Worm (Caenorhabditis elegans): ENCODE measurements around the gene best-14.

Gene best-14

ce11 chrV:10540024-10540423 is 17.8 kb upstream of the best-14 start, which contains the start of gene degt-1:
TSS of gene degt-1 (plus strand) at chrV:10540324.
- no peak for TF ChIP-seq ceh-43 (GFP tag; optimal IDR thresholded peaks at IDR 0.05)
- TF ChIP-seq flh-1 (GFP tag; optimal IDR thresholded peaks at IDR 0.05) = no peak
- no peak for TF ChIP-seq pha-4 (tag; optimal IDR thresholded peaks at IDR 0.05)
- TF ChIP-seq tbx-8 (GFP tag; optimal IDR thresholded peaks at IDR 0.05) = no peak

DNA sequence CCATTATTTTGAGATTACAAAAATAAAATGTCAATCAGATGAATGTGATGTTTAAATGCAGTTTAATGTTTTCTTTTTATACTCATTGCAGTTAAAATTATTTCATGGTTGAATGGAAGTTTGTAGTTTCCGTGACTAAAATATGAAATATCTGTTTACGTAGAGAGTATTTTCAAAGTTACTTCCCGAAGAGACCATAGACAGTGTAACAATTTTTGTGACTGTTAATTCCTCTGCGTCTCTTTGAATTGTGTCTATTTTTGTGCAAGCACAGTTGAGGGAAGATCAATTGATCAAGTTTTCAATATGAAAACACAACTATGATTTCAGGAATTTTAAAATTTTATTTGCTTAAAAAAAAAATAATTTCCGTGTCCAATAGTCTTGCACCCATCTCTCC is 11.0 kb upstream of the best-14 start, which contains the start of gene F25D1.5:
Gene F25D1.5, minus strand, starts transcription at position 35 of the 400 bp plus-strand sequence.
- TF ChIP-seq sptf-1 (tag; optimal IDR thresholded peaks at IDR 0.05) (no peak), ceh-43 (GFP tag; optimal IDR thresholded peaks at IDR 0.05) (no peak), mls-2 (tag; optimal IDR thresholded peaks at IDR 0.05) (no peak), pha-4 (tag; optimal IDR thresholded peaks at IDR 0.05) (no peak), mab-5 (tag; optimal IDR thresholded peaks at IDR 0.05) (no peak), nhr-237 (tag; optimal IDR thresholded peaks at IDR 0.05) (no peak), unc-39 (tag; optimal IDR thresholded peaks at IDR 0.05) (no peak), unc-120 (tag; optimal IDR thresholded peaks at IDR 0.05; ENCODE audit: poor library complexity, severe bottlenecking) (no peak), ceh-83 (GFP tag; optimal IDR thresholded peaks at IDR 0.05) (no peak), ceh-39 (tag; optimal IDR thresholded peaks at IDR 0.05) (no peak), drap-1 (GFP tag; optimal IDR thresholded peaks at IDR 0.05) (no peak), M03D4.4 (tag; optimal IDR thresholded peaks at IDR 0.05) (no peak), lsy-2 (tag; optimal IDR thresholded peaks at IDR 0.05) (no peak), cnd-1 (tag; optimal IDR thresholded peaks at IDR 0.05) (no peak)

- TF ChIP-seq sem-2 (GFP tag; optimal IDR thresholded peaks at IDR 0.05) = no peak
- TF ChIP-seq snpc-4 (tag; optimal IDR thresholded peaks at IDR 0.05) = no peak
- TF ChIP-seq ceh-83 (GFP tag; optimal IDR thresholded peaks at IDR 0.05) = no peak
- no peak for TF ChIP-seq M03D4.4 (tag; optimal IDR thresholded peaks at IDR 0.05)
- TF ChIP-seq tbx-8 (GFP tag; optimal IDR thresholded peaks at IDR 0.05) = no peak
- TF ChIP-seq unc-39 (tag; optimal IDR thresholded peaks at IDR 0.05) = no peak
- no peak for TF ChIP-seq lin-32 (GFP tag; optimal IDR thresholded peaks at IDR 0.05)
- TF ChIP-seq bed-3 (GFP tag; optimal IDR thresholded peaks at IDR 0.05) = no peak
- TF ChIP-seq pha-4 (tag; optimal IDR thresholded peaks at IDR 0.05) = no peak
Measured at ce11 chrV:10548981-10549380, 8.8 kb upstream of the best-14 start, which contains the start of gene srd-34. TSS of gene srd-34 (minus strand) at chrV:10549081.

ce11 chrV:10549717-10550116 is 8.1 kb upstream of the best-14 start, which contains the start of gene F32G8.2:
TSS of gene F32G8.2 (plus strand) at chrV:10550017.
- TF ChIP-seq sptf-1 (tag; optimal IDR thresholded peaks at IDR 0.05) (no peak), elt-3 (tag; optimal IDR thresholded peaks at IDR 0.05) (no peak), ham-2 (GFP tag; optimal IDR thresholded peaks at IDR 0.05) (no peak), tbx-8 (GFP tag; optimal IDR thresholded peaks at IDR 0.05) (no peak), lin-32 (GFP tag; optimal IDR thresholded peaks at IDR 0.05) (no peak), lsy-2 (tag; optimal IDR thresholded peaks at IDR 0.05) (no peak), ces-1 (GFP tag; optimal IDR thresholded peaks at IDR 0.05) (no peak), ceh-43 (GFP tag; optimal IDR thresholded peaks at IDR 0.05) (no peak), unc-39 (tag; optimal IDR thresholded peaks at IDR 0.05) (no peak), unc-62 (GFP tag; optimal IDR thresholded peaks at IDR 0.05) (no peak), bed-3 (GFP tag; optimal IDR thresholded peaks at IDR 0.05) (no peak), zip-8 (tag; optimal IDR thresholded peaks at IDR 0.05) (no peak), cnd-1 (tag; optimal IDR thresholded peaks at IDR 0.05) (no peak), ceh-83 (GFP tag; optimal IDR thresholded peaks at IDR 0.05) (no peak), snpc-4 (tag; optimal IDR thresholded peaks at IDR 0.05) (no peak), pha-4 (tag; optimal IDR thresholded peaks at IDR 0.05) (no peak)

ce11 chrV:10555239-10555638 is 2.5 kb upstream of the best-14 start, which contains the start of gene F32G8.3:
TSS of gene F32G8.3 (minus strand) at chrV:10555339.
- TF ChIP-seq snpc-4 (tag; optimal IDR thresholded peaks at IDR 0.05) = no peak

DNA sequence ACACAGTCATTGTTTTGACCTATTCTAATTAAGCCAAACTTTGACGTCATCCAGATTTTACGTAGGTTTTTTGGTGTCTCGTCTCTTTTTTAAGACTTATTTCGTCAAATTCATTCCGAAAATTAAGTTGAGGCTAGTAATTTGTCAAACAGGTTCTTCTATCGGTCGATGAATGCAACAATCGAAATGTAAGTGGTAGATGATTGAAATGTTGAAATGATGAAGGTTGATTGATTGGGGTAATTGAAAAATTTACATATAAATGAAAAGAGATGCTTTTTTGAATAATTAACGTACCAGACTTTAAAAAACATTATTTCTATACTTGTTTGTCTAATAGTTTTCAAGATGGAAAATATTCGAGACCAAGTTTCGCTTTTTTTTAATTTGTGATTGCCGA is 1.4 kb upstream of the best-14 start:
- no peak for TF ChIP-seq cnd-1 (tag; optimal IDR thresholded peaks at IDR 0.05)
- TF ChIP-seq ztf-11 (tag; optimal IDR thresholded peaks at IDR 0.05) = no peak
- TF ChIP-seq ceh-39 (tag; optimal IDR thresholded peaks at IDR 0.05) = no peak
- no peak for TF ChIP-seq M03D4.4 (tag; optimal IDR thresholded peaks at IDR 0.05)
- no peak for TF ChIP-seq hlh-1 (tag; optimal IDR thresholded peaks at IDR 0.05)
- TF ChIP-seq unc-39 (tag; optimal IDR thresholded peaks at IDR 0.05) = no peak
- TF ChIP-seq sptf-1 (tag; optimal IDR thresholded peaks at IDR 0.05) = no peak
- no peak for TF ChIP-seq unc-120 (tag; optimal IDR thresholded peaks at IDR 0.05; ENCODE audit: poor library complexity, severe bottlenecking)
- no peak for TF ChIP-seq zip-8 (tag; optimal IDR thresholded peaks at IDR 0.05)
- TF ChIP-seq snpc-4 (tag; optimal IDR thresholded peaks at IDR 0.05) = no peak
- TF ChIP-seq nhr-2 (tag; optimal IDR thresholded peaks at IDR 0.05) = no peak
- TF ChIP-seq drap-1 (GFP tag; optimal IDR thresholded peaks at IDR 0.05) = no peak
- TF ChIP-seq mab-5 (tag; optimal IDR thresholded peaks at IDR 0.05) = no peak
- TF ChIP-seq elt-3 (tag; optimal IDR thresholded peaks at IDR 0.05) = no peak
- no peak for TF ChIP-seq nhr-12 (tag; optimal IDR thresholded peaks at IDR 0.05)
- TF ChIP-seq lsy-2 (tag; optimal IDR thresholded peaks at IDR 0.05) = no peak
- TF ChIP-seq sem-2 (GFP tag; optimal IDR thresholded peaks at IDR 0.05) = no peak
- TF ChIP-seq nhr-237 (tag; optimal IDR thresholded peaks at IDR 0.05) = no peak
